Fruit fly (Drosophila melanogaster) whole organism, prepupa: Measurements from ENCODE around the gene CG2698.

Source experiments
- Blimp-1 ChIP-seq: fragments of 200-800 bp; sonication (Bioruptor generic); optimal IDR thresholded peaks from 3 replicates; lab custom pipeline; 2017; ENCODE audit warnings: missing biosample characterization, missing genetic modification characterization, mild to moderate bottlenecking, moderate library complexity, missing genetic modification reagents
- CG10631 ChIP-seq: fragments of 200-800 bp; sonication (Bioruptor generic); optimal IDR thresholded peaks from 2 replicates; lab custom pipeline; 2016; ENCODE audit warnings: missing biosample characterization, missing genetic modification characterization
- CG10669 ChIP-seq: fragments of 200-800 bp; sonication (Bioruptor generic); optimal IDR thresholded peaks from 3 replicates; lab custom pipeline; 2018; ENCODE audit warnings: missing biosample characterization, mild to moderate bottlenecking, missing genetic modification characterization, moderate library complexity
- CG11762 ChIP-seq: fragments of 200-800 bp; sonication (Bioruptor generic); optimal IDR thresholded peaks from 3 replicates; lab custom pipeline; 2016; ENCODE audit warnings: missing biosample characterization, missing genetic modification characterization; ENCODE audit not compliant: insufficient read depth
- CG16779 ChIP-seq: fragments of 200-800 bp; sonication (Bioruptor generic); optimal IDR thresholded peaks from 3 replicates; lab custom pipeline; 2017; ENCODE audit warnings: missing biosample characterization, mild to moderate bottlenecking, missing genetic modification characterization
- CG3032 ChIP-seq: fragments of 200-800 bp; optimal IDR thresholded peaks from 2 replicates; lab custom pipeline; 2019; ENCODE audit warnings: missing biosample characterization, mild to moderate bottlenecking, missing genetic modification characterization, moderate library complexity
- CG31627 ChIP-seq: fragments of 200-800 bp; sonication (Bioruptor generic); optimal IDR thresholded peaks from 3 replicates; lab custom pipeline; 2016; ENCODE audit warnings: missing biosample characterization, missing genetic modification characterization
- CG32006 ChIP-seq: fragments of 200-800 bp; sonication (Bioruptor generic); optimal IDR thresholded peaks from 3 replicates; lab custom pipeline; 2017; ENCODE audit warnings: missing biosample characterization, mild to moderate bottlenecking, missing genetic modification characterization
- CG3919 ChIP-seq: fragments of 200-800 bp; sonication (Bioruptor generic); optimal IDR thresholded peaks from 3 replicates; lab custom pipeline; 2016; ENCODE audit warnings: missing biosample characterization, missing genetic modification characterization
- CG4318 ChIP-seq: fragments of 200-800 bp; sonication (Bioruptor generic); optimal IDR thresholded peaks from 3 replicates; lab custom pipeline; 2017; ENCODE audit warnings: missing biosample characterization, mild to moderate bottlenecking, missing genetic modification characterization
- CG6163 ChIP-seq: fragments of 200-800 bp; sonication (Bioruptor generic); IDR thresholded peaks from 3 replicates; pipeline ENCODE4 v1.3.6; 2022; ENCODE audit warnings: missing biosample characterization, missing genetic modification characterization
- CG6792 ChIP-seq: fragments of 200-800 bp; sonication (Bioruptor generic); optimal IDR thresholded peaks from 3 replicates; lab custom pipeline; 2016; ENCODE audit warnings: missing biosample characterization, missing genetic modification characterization
- CG7368 ChIP-seq: fragments of 200-800 bp; sonication (Bioruptor generic); optimal IDR thresholded peaks from 3 replicates; lab custom pipeline; 2016; ENCODE audit warnings: missing biosample characterization, missing genetic modification characterization
- CG8119 ChIP-seq: fragments of 200-800 bp; sonication (Bioruptor generic); IDR thresholded peaks from 3 replicates; pipeline ENCODE4 v1.3.6; 2022; ENCODE audit warnings: missing biosample characterization, missing genetic modification characterization
- CG8319 ChIP-seq: fragments of 200-800 bp; sonication (Bioruptor generic); optimal IDR thresholded peaks from 3 replicates; lab custom pipeline; 2016; ENCODE audit warnings: missing biosample characterization, missing genetic modification characterization
- CG8632 ChIP-seq: fragments of 200-800 bp; sonication (Bioruptor generic); optimal IDR thresholded peaks from 3 replicates; lab custom pipeline; 2016; ENCODE audit warnings: missing biosample characterization, missing genetic modification characterization
- CG9139 ChIP-seq: fragments of 200-800 bp; sonication (Bioruptor generic); optimal IDR thresholded peaks from 3 replicates; lab custom pipeline; 2017; ENCODE audit warnings: missing biosample characterization, mild to moderate bottlenecking, missing genetic modification characterization
- Eip75B ChIP-seq: fragments of 200-800 bp; sonication (Bioruptor generic); optimal IDR thresholded peaks from 3 replicates; lab custom pipeline; 2016; ENCODE audit warnings: missing biosample characterization, missing genetic modification characterization
- Eip78C ChIP-seq: fragments of 200-800 bp; sonication (Bioruptor generic); peaks from one replicate; lab custom pipeline; 2016; ENCODE audit warnings: missing biosample characterization, missing genetic modification characterization
- Eip93F ChIP-seq: fragments of 200-800 bp; sonication (Bioruptor generic); optimal IDR thresholded peaks from 2 replicates; lab custom pipeline; 2016; ENCODE audit warnings: missing biosample characterization, mild to moderate bottlenecking, missing genetic modification characterization
- Ets21C ChIP-seq: fragments of 200-800 bp; sonication (Bioruptor generic); optimal IDR thresholded peaks from 3 replicates; lab custom pipeline; 2016; ENCODE audit warnings: missing biosample characterization, missing genetic modification characterization
- Ets96B ChIP-seq: fragments of 200-800 bp; optimal IDR thresholded peaks from 2 replicates; lab custom pipeline; 2019; ENCODE audit warnings: missing biosample characterization, mild to moderate bottlenecking, missing genetic modification characterization, moderate library complexity
- Gug ChIP-seq: fragments of 200-800 bp; sonication (Bioruptor generic); IDR thresholded peaks from 2 replicates; pipeline ENCODE4 v1.3.6; 2022; ENCODE audit warnings: missing biosample characterization, missing genetic modification characterization
- Hr38 ChIP-seq: sonication (Bioruptor generic); optimal IDR thresholded peaks from 2 replicates; lab custom pipeline; 2016; ENCODE audit warnings: missing biosample characterization, missing genetic modification characterization
- Hr39 ChIP-seq: fragments of 200-800 bp; sonication (Bioruptor generic); optimal IDR thresholded peaks from 2 replicates; lab custom pipeline; 2016; ENCODE audit warnings: missing biosample characterization, missing genetic modification characterization
- Hr4 ChIP-seq: fragments of 200-800 bp; sonication (Bioruptor generic); optimal IDR thresholded peaks from 3 replicates; lab custom pipeline; 2016; ENCODE audit warnings: missing biosample characterization, missing genetic modification characterization
- Lpt ChIP-seq: fragments of 200-800 bp; sonication (Bioruptor generic); optimal IDR thresholded peaks from 3 replicates; lab custom pipeline; 2016; ENCODE audit warnings: missing biosample characterization, missing genetic modification characterization
- Met ChIP-seq: fragments of 200-800 bp; sonication (Bioruptor generic); optimal IDR thresholded peaks from 3 replicates; lab custom pipeline; 2016; ENCODE audit warnings: missing biosample characterization, missing genetic modification characterization
- OdsH ChIP-seq: fragments of 200-800 bp; sonication (Bioruptor generic); optimal IDR thresholded peaks from 3 replicates; lab custom pipeline; 2016; ENCODE audit warnings: missing biosample characterization, missing genetic modification characterization
- Smox ChIP-seq: fragments of 200-800 bp; sonication (Bioruptor generic); optimal IDR thresholded peaks from 3 replicates; lab custom pipeline; 2016; ENCODE audit warnings: missing biosample characterization, missing genetic modification characterization
- Sox102F ChIP-seq: fragments of 200-800 bp; sonication (Bioruptor generic); optimal IDR thresholded peaks from 2 replicates; lab custom pipeline; 2016; ENCODE audit warnings: missing biosample characterization, mild to moderate bottlenecking, missing genetic modification characterization
- Sox14 ChIP-seq: fragments of 200-800 bp; sonication (Bioruptor generic); optimal IDR thresholded peaks from 3 replicates; lab custom pipeline; 2016; ENCODE audit warnings: missing biosample characterization, missing genetic modification characterization
- achi ChIP-seq: fragments of 200-800 bp; sonication (Bioruptor generic); optimal IDR thresholded peaks from 3 replicates; lab custom pipeline; 2016; ENCODE audit warnings: missing biosample characterization, missing genetic modification characterization
- dac ChIP-seq: fragments of 200-800 bp; sonication (Bioruptor generic); optimal IDR thresholded peaks from 2 replicates; lab custom pipeline; 2017; ENCODE audit warnings: missing biosample characterization, mild to moderate bottlenecking, missing genetic modification characterization
- eg ChIP-seq: fragments of 200-800 bp; sonication (Bioruptor generic); IDR thresholded peaks from 3 replicates; pipeline ENCODE4 v1.3.6; 2022; ENCODE audit warnings: missing biosample characterization, missing genetic modification characterization
- esn ChIP-seq: fragments of 200-800 bp; sonication (Bioruptor generic); optimal IDR thresholded peaks from 2 replicates; lab custom pipeline; 2016; ENCODE audit warnings: missing biosample characterization, mild to moderate bottlenecking, missing genetic modification characterization, moderate library complexity
- fd85E ChIP-seq: fragments of 200-800 bp; sonication (Bioruptor generic); optimal IDR thresholded peaks from 3 replicates; lab custom pipeline; 2016; ENCODE audit warnings: missing biosample characterization, missing genetic modification characterization
- fkh ChIP-seq: fragments of 200-800 bp; sonication (Bioruptor generic); optimal IDR thresholded peaks from 3 replicates; lab custom pipeline; 2017; ENCODE audit warnings: missing biosample characterization, mild to moderate bottlenecking, missing genetic modification characterization, moderate library complexity
- lz ChIP-seq: fragments of 200-800 bp; sonication (Bioruptor generic); optimal IDR thresholded peaks from 3 replicates; lab custom pipeline; 2016; ENCODE audit warnings: missing biosample characterization, missing genetic modification characterization
- salr ChIP-seq, 2 experiments: fragments of 200-800 bp; sonication (Bioruptor generic); optimal IDR thresholded peaks; 3 replicates each; lab custom pipeline; 2016 to 2018; ENCODE audit warnings: missing biosample characterization in 2 of 2, missing genetic modification characterization in 2 of 2, mild to moderate bottlenecking in 1 of 2
- spab ChIP-seq: fragments of 200-800 bp; sonication (Bioruptor generic); optimal IDR thresholded peaks from 2 replicates; lab custom pipeline; 2017; ENCODE audit warnings: missing biosample characterization, mild to moderate bottlenecking, missing genetic modification characterization, missing genetic modification reagents
- ss ChIP-seq, 2 experiments: fragments of 200-800 bp; sonication (Bioruptor generic); optimal IDR thresholded peaks; 2 replicates in 1 of 2; 3 replicates in 1 of 2; lab custom pipeline; 2017 to 2018; ENCODE audit warnings: mild to moderate bottlenecking in 2 of 2, missing biosample characterization in 2 of 2, missing genetic modification characterization in 2 of 2, moderate library complexity in 1 of 2
- svp ChIP-seq: fragments of 200-800 bp; sonication (Bioruptor generic); peaks from one replicate; lab custom pipeline; 2016; ENCODE audit warnings: missing biosample characterization, missing genetic modification characterization
- topi ChIP-seq: fragments of 200-800 bp; sonication (Bioruptor generic); optimal IDR thresholded peaks from 3 replicates; lab custom pipeline; 2016; ENCODE audit warnings: missing biosample characterization, missing genetic modification characterization
- vri ChIP-seq: fragments of 200-800 bp; sonication (Bioruptor generic); optimal IDR thresholded peaks from 3 replicates; lab custom pipeline; 2016; ENCODE audit warnings: missing biosample characterization, mild to moderate bottlenecking, missing genetic modification characterization

CG2698 gene

DNA sequence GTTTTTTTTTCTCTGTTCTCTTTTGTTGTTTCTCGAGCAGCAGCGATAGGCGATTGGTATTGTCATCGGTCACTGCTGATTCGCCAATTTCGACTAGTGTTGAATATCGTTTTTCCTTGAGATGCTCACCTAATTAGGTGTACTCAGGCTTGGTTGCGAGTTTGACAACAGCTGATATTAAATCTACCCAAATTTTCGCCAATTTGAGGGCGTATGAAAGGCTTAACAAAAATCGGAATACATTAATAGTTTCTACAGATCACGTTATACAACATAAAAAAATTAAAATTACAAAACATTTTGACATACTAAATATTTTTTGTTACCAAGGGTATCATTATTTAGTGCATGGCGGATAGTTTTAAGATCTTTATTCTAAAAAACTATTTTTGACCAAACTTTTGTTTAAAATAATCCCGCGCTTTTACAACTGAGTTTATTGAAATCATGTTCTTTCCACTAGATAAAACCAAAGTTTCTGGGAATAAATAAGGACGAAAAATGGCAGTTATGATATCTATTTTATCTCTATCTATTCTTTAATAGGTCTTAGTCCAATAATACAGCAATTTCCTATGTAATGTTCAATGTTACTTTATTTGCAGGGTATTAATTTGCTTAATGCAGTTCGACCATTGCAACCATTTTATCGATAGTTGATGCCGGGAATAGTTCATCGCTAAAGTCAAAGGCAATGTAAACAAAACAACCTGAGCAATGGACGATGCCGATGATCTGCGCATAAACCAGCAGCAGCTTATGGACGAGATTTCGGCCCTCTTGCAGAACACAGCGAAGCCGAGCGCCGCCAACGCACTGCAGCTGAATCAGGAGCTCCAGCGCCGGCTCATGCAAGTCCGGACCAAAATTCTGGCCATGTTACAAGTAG lies 12.0 kb downstream of the CG2698 start, which contains the start of the genes CG10435 and Pbp95 (continued):
- TF ChIP-seq salr (GFP tag; optimal IDR thresholded peaks at IDR 0.05; lab: Kevin White, UChicago): no peak

DNA sequence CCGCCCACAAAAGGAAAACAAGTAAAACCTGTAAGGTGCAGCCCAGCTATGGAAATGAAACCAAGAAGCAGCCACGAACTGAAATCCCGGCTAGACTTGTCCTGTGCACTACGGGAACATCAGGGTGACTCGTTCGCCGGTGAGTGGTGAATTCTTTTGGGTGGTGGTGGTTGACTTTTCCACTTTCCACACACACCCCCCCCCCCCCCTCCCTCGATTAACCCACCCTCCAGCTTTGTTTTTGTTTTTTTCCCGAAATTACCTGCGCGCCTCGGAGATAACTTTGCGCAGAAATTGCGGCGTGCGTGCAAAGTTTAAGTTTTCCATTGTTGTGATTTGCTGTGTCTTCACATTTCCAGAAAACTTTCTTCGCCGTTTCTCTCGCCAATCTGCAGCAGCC lies 25.2 kb downstream of the CG2698 start:
- TF ChIP-seq Smox (GFP tag; lab: Kevin White, UChicago): no peak

DNA sequence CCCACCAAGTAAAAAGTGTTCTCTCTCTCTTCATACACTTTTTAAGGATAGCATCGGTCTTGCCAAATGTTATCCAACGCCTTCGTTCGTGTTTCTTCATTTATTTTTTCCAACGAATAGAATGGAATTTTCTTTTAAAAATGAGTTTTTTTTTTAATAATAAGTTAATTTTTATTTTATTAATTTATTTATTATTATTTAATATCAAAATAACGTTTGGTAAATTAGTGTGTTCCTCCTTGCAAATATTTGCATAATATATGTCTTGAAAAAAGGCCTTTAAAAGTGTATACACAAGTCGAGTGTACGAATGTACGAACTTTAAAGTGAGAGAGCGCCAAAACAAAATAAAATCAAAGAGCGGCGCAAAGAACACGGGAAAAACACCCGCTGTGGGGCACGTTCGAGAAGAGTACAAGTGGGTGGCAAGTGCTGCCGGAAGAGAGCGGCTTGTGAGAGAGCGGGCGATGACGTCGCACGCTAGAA lies 25.9 kb downstream of the CG2698 start:
- TF ChIP-seq Sox102F (peak; percentile 83), Hr4 (GFP tag; lab: Kevin White, UChicago) (peak; percentile 84), Eip78C (peak; percentile 95), Smox (GFP tag; lab: Kevin White, UChicago) (no peak), Hr39 (GFP tag; lab: Kevin White, UChicago) (peak; percentile 63), spab (peak; percentile 74), vri (GFP tag; lab: Kevin White, UChicago) (peak; percentile 65), CG32006 (peak; percentile 97), Hr38 (GFP tag; lab: Kevin White, UChicago) (no peak), CG8319 (GFP tag; lab: Kevin White, UChicago) (peak; percentile 12), esn (peak; percentile 91), achi (GFP tag; lab: Kevin White, UChicago) (peak; percentile 92), CG6792 (GFP tag; lab: Kevin White, UChicago) (peak; percentile 87), CG3032 (tag; lab: Kevin White, UChicago) (peak; percentile 80), fkh (no peak), CG10631 (peak; percentile 92), salr (GFP tag; optimal IDR thresholded peaks at IDR 0.05; lab: Kevin White, UChicago) (peak; percentile 37 to 97), dac (peak; percentile 66), CG3919 (GFP tag; lab: Kevin White, UChicago) (peak; percentile 72), ss (GFP tag; optimal IDR thresholded peaks at IDR 0.05; lab: Kevin White, UChicago) (peak; percentile 85 to 94), Gug (GFP tag; lab: Robert Waterston, UW) (peak; percentile 39; the same call in 1 of the 2 replicates), CG11762 (GFP tag; lab: Kevin White, UChicago) (peak; percentile 42), Ets21C (no peak), Lpt (peak; percentile 74), CG8119 (GFP tag; lab: Robert Waterston, UW) (peak; percentile 93), CG9139 (GFP tag; lab: Kevin White, UChicago) (peak; percentile 82), Blimp-1 (peak; percentile 64), Sox14 (GFP tag; lab: Kevin White, UChicago) (peak; percentile 77), Eip93F (GFP tag; lab: Kevin White, UChicago) (peak; percentile 42), svp (peak; percentile 88), CG7368 (GFP tag; lab: Kevin White, UChicago) (peak; percentile 71), eg (GFP tag; lab: Robert Waterston, UW) (peak; percentile 53; the same call in 2 of the 3 replicates), topi (no peak), CG6163 (GFP tag; lab: Robert Waterston, UW) (peak; percentile 75), CG8632 (peak; percentile 94), OdsH (GFP tag; lab: Kevin White, UChicago) (peak; percentile 89), CG4318 (peak; percentile 89), Met (peak; percentile 51), fd85E (GFP tag; lab: Kevin White, UChicago) (peak; percentile 54), CG10669 (peak; percentile 76), CG16779 (tag; lab: Kevin White, UChicago) (peak; percentile 91), lz (GFP tag; lab: Kevin White, UChicago) (peak; percentile 80), Ets96B (peak; percentile 83), CG31627 (GFP tag; lab: Kevin White, UChicago) (peak; percentile 64), Eip75B (GFP tag; lab: Kevin White, UChicago) (peak; percentile 77)
